Fruit fly (Drosophila melanogaster): ENCODE results near the gene sky.

DNA sequence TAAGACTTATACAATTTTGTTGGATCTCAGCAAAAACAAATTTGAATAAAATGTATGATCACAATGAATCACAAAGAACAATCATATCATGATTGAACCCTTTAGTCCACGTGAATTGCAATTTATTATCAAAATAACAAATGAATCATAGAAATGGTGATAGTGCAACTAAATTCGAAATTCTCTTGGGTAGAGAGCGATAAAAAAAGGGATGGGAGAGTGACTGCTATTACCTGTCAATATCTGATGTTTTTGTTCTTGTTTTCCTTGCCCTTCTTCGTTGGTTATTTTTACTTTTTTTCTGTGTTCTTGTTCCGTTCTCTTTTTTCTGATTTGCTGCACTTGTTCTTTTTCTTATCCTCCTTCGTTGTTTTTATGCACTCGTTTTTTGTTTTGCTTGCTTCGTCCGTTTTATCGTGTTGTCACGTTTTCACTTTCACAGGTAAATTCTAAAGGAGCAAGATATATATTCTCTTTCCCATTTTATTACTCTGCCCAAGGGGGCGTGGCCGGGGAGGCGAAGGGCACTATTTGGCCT, 2.0 kb downstream of the sky start:
- TF ChIP-seq CG8478 (optimal IDR thresholded peaks at IDR 0.05) (no peak), CTCF (optimal IDR thresholded peaks at IDR 0.05) (no peak)

Measured in S2 (cell line).